Worm (Caenorhabditis elegans): ENCODE results near the gene mat-2.

The mat-2 gene

ce11 chrII:11157660-11158059 lies 45.1 kb downstream of the mat-2 start (continued):
- TF ChIP-seq skn-1 (tag; optimal IDR thresholded peaks at IDR 0.05) (no peak), Y5F2A.4 (GFP tag; optimal IDR thresholded peaks at IDR 0.05) (peak; percentile 4), nhr-28 (tag; optimal IDR thresholded peaks at IDR 0.05) (peak; percentile 34), nhr-6 (tag; optimal IDR thresholded peaks at IDR 0.05) (no peak), php-3 (GFP tag; IDR thresholded peaks at IDR 0.05) (peak; percentile 60), attf-4 (tag; optimal IDR thresholded peaks at IDR 0.05) (no peak), vab-7 (GFP tag; IDR thresholded peaks at IDR 0.05) (peak; percentile 80), tra-1 (GFP tag; IDR thresholded peaks at IDR 0.05) (peak; percentile 71; the same call in 1 of the 2 replicates), dmd-8 (GFP tag; IDR thresholded peaks at IDR 0.05) (peak; percentile 83), F10B5.3 (tag; optimal IDR thresholded peaks at IDR 0.05) (no peak), ZK546.5 (tag; optimal IDR thresholded peaks at IDR 0.05) (no peak), Y105C5A.15 (GFP tag; IDR thresholded peaks at IDR 0.05) (peak; percentile 85), mes-2 (tag; optimal IDR thresholded peaks at IDR 0.05; ENCODE audit: poor library complexity, severe bottlenecking) (peak; percentile 70), arid-1 (GFP tag; conservative IDR thresholded peaks at IDR 0.05) (peak; percentile 68), dmd-6 (GFP tag; IDR thresholded peaks at IDR 0.05) (peak; percentile 73), jun-1 (tag; optimal IDR thresholded peaks at IDR 0.05) (no peak), lin-38 (GFP tag; IDR thresholded peaks at IDR 0.05) (peak; percentile 83), zfp-2 (tag; optimal IDR thresholded peaks at IDR 0.05) (no peak), nhr-41 (GFP tag; IDR thresholded peaks at IDR 0.05) (no peak), zfp-3 (GFP tag; conservative IDR thresholded peaks at IDR 0.05) (no peak), zip-2 (tag; optimal IDR thresholded peaks at IDR 0.05) (peak; percentile 22), hlh-30 (tag; optimal IDR thresholded peaks at IDR 0.05; ENCODE audit: insufficient read depth) (peak; percentile 29), nhr-10 (tag; optimal IDR thresholded peaks at IDR 0.05) (no peak), snpc-1.2 (GFP tag; IDR thresholded peaks at IDR 0.05) (peak; percentile 77; the same call in 1 of the 2 replicates), T20F7.1 (GFP tag; optimal IDR thresholded peaks at IDR 0.05) (peak; percentile 3), lin-1 (GFP tag; IDR thresholded peaks at IDR 0.05) (peak; percentile 47; the same call in 1 of the 2 replicates), nhr-77 (tag; optimal IDR thresholded peaks at IDR 0.05) (peak; percentile 43), spr-3 (GFP tag; optimal IDR thresholded peaks at IDR 0.05) (peak; percentile 29), lin-13 (GFP tag; optimal IDR thresholded peaks at IDR 0.05) (peak; percentile 30), madf-9 (GFP tag; conservative IDR thresholded peaks at IDR 0.05) (peak; percentile 84), fos-1 (tag; optimal IDR thresholded peaks at IDR 0.05) (no peak), saeg-2 (GFP tag; IDR thresholded peaks at IDR 0.05) (0 out of 2 replicates have a peak, but pooled peaks have one; percentile 53), ctbp-1 (GFP tag; IDR thresholded peaks at IDR 0.05) (0 out of 2 replicates have a peak, but pooled peaks have one; percentile 57), sdz-12 (GFP tag; optimal IDR thresholded peaks at IDR 0.05) (no peak), aly-2 (tag; optimal IDR thresholded peaks at IDR 0.05) (no peak), ama-1 (optimal IDR thresholded peaks at IDR 0.05) (no peak), ztf-11 (tag; optimal IDR thresholded peaks at IDR 0.05) (no peak), daf-12 (tag; optimal IDR thresholded peaks at IDR 0.05) (no peak), gei-8 (GFP tag; optimal IDR thresholded peaks at IDR 0.05) (no peak), hlh-11 (tag; optimal IDR thresholded peaks at IDR 0.05) (peak; percentile 45), unc-62 (GFP tag; optimal IDR thresholded peaks at IDR 0.05 in 1 of 2) (peak in 1 of 2 experiments; percentile 77), unc-62 (tag; optimal IDR thresholded peaks at IDR 0.05) (no peak), Y75B8A.6 (GFP tag; IDR thresholded peaks at IDR 0.05) (no peak), ceh-28 (tag; optimal IDR thresholded peaks at IDR 0.05) (no peak), mxl-2 (GFP tag; conservative IDR thresholded peaks at IDR 0.05) (peak; percentile 72; the same call in 1 of the 2 replicates), tag-97 (GFP tag; IDR thresholded peaks at IDR 0.05) (no peak), nhr-111 (GFP tag; optimal IDR thresholded peaks at IDR 0.05) (no peak), R02D3.7 (tag; optimal IDR thresholded peaks at IDR 0.05) (no peak), Y48G9A.11 (GFP tag; IDR thresholded peaks at IDR 0.05) (peak; percentile 65; the same call in 1 of the 2 replicates), set-16 (GFP tag; IDR thresholded peaks at IDR 0.05) (no peak; the same call in 1 of the 2 replicates), duxl-1 (tag; optimal IDR thresholded peaks at IDR 0.05; ENCODE audit: poor library complexity) (peak; percentile 40), lin-29 (GFP tag; IDR thresholded peaks at IDR 0.05) (0 out of 2 replicates have a peak, but pooled peaks have one; percentile 44)

All from whole organism, L4 larva.